Worm (Caenorhabditis elegans): ENCODE data around the gene R13D7.2.
A peak's percentile ranks its signal among the peaks of the same experiment; 100 is the strongest.

Gene R13D7.2

ce11 chrV:7413107-7413774, 3.5 kb downstream of the R13D7.2 start, which contains the start of gene F18E3.11:
F18E3.11 (plus strand) TSS chrV:7413482.
- peak in 1 of 3 experiments; percentile 23 for TF ChIP-seq elt-3 (tag; optimal IDR thresholded peaks at IDR 0.05)
- peak; percentile 71 for TF ChIP-seq skn-1 (tag; optimal IDR thresholded peaks at IDR 0.05)
- TF ChIP-seq nhr-25 (tag; optimal IDR thresholded peaks at IDR 0.05): peak; percentile 71
- TF ChIP-seq daf-12 (tag; optimal IDR thresholded peaks at IDR 0.05): no peak
- TF ChIP-seq nhr-43 (tag; optimal IDR thresholded peaks at IDR 0.05; ENCODE audit: poor library complexity, severe bottlenecking): peak; percentile 84
- TF ChIP-seq nhr-23 (tag; optimal IDR thresholded peaks at IDR 0.05): peak; percentile 71
- TF ChIP-seq ama-1 (optimal IDR thresholded peaks at IDR 0.05): peak; percentile 84
- TF ChIP-seq R02D3.7 (tag; optimal IDR thresholded peaks at IDR 0.05): no peak

- TF ChIP-seq skn-1 (tag; optimal IDR thresholded peaks at IDR 0.05) (no peak), nhr-25 (tag; optimal IDR thresholded peaks at IDR 0.05) (no peak), egl-5 (tag; optimal IDR thresholded peaks at IDR 0.05) (no peak), unc-39 (tag; optimal IDR thresholded peaks at IDR 0.05) (no peak), fos-1 (tag; optimal IDR thresholded peaks at IDR 0.05) (no peak), ama-1 (optimal IDR thresholded peaks at IDR 0.05) (peak; percentile 83)
Observed at ce11 chrV:7414909-7415308, 5.2 kb downstream of the R13D7.2 start, which contains the start of gene F18E3.12. F18E3.12 (plus strand) TSS chrV:7414985.

DNA sequence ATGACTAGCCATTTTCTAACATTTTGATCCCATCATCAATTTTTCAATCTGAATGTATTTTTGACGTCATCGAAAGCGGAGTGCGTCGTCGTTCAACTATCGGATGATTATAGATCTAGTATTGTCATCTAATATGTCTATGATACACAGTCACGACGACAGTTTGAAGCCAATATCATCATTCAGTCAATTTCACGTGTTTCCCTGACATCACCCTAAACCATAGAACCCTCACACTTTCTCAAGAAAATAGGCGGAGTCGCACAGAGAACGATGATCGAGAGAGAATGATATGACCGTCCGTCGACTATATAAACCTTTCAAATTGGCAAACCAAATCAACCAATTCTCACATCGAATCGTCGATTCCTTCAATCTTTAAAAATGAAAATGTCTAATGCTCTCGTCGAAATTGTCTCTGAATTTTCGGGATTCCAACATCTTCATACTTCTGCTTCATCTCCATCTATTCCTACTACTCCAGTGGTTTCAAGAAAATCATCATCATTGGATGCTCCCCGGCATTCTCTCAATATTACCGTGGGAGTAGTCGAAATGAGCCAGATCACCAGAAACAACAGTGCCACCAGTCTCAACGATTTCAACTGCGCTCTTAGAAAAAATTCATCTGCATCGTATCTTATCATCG, 6.2 kb downstream of the R13D7.2 start, which contains the start of gene F18E3.13:
Gene F18E3.13, plus strand, starts transcription at position 385 of the 649 bp plus-strand sequence.
- TF ChIP-seq fos-1 (tag; optimal IDR thresholded peaks at IDR 0.05): no peak
- TF ChIP-seq ztf-11 (tag; optimal IDR thresholded peaks at IDR 0.05): no peak
- TF ChIP-seq ceh-9 (tag; optimal IDR thresholded peaks at IDR 0.05): no peak
- no peak for TF ChIP-seq nhr-12 (tag; optimal IDR thresholded peaks at IDR 0.05)
- no peak for TF ChIP-seq mdl-1 (tag; optimal IDR thresholded peaks at IDR 0.05)
- peak; percentile 22 for TF ChIP-seq egl-27 (tag; optimal IDR thresholded peaks at IDR 0.05)
- no peak for TF ChIP-seq ztf-4 (tag; optimal IDR thresholded peaks at IDR 0.05)
- no peak for TF ChIP-seq daf-12 (tag; optimal IDR thresholded peaks at IDR 0.05)
- no peak for TF ChIP-seq unc-39 (tag; optimal IDR thresholded peaks at IDR 0.05)
- no peak for TF ChIP-seq elt-1 (tag; optimal IDR thresholded peaks at IDR 0.05)
- TF ChIP-seq nfya-1 (tag; optimal IDR thresholded peaks at IDR 0.05; ENCODE audit: insufficient read depth): no peak
- no peak for TF ChIP-seq snpc-4 (tag; optimal IDR thresholded peaks at IDR 0.05)
- no peak for TF ChIP-seq eor-1 (tag; optimal IDR thresholded peaks at IDR 0.05)
- no peak for TF ChIP-seq zag-1 (tag; optimal IDR thresholded peaks at IDR 0.05)
- no peak for TF ChIP-seq ceh-82 (tag; optimal IDR thresholded peaks at IDR 0.05)
- peak; percentile 93 for TF ChIP-seq ama-1 (optimal IDR thresholded peaks at IDR 0.05)
- TF ChIP-seq pqm-1 (tag; optimal IDR thresholded peaks at IDR 0.05): no peak
- no peak for TF ChIP-seq nhr-77 (tag; optimal IDR thresholded peaks at IDR 0.05)
- TF ChIP-seq tbx-2 (tag; optimal IDR thresholded peaks at IDR 0.05): peak; percentile 34
- TF ChIP-seq lin-15B (tag; optimal IDR thresholded peaks at IDR 0.05): no peak
- TF ChIP-seq skn-1 (tag; optimal IDR thresholded peaks at IDR 0.05): no peak
- TF ChIP-seq unc-62 (GFP tag; optimal IDR thresholded peaks at IDR 0.05): no peak
- TF ChIP-seq mml-1 (tag; optimal IDR thresholded peaks at IDR 0.05): no peak
- TF ChIP-seq elt-2 (tag; optimal IDR thresholded peaks at IDR 0.05): no peak
- peak; percentile 85 for TF ChIP-seq nhr-23 (tag; optimal IDR thresholded peaks at IDR 0.05)
- peak; percentile 37 for TF ChIP-seq jun-1 (tag; optimal IDR thresholded peaks at IDR 0.05)
- no peak for TF ChIP-seq hmg-11 (tag; optimal IDR thresholded peaks at IDR 0.05)
- TF ChIP-seq lsy-12 (tag; optimal IDR thresholded peaks at IDR 0.05): peak; percentile 7
- no peak for TF ChIP-seq nhr-28 (tag; optimal IDR thresholded peaks at IDR 0.05)
- TF ChIP-seq sea-2 (GFP tag; optimal IDR thresholded peaks at IDR 0.05): no peak
- TF ChIP-seq nhr-76 (tag; optimal IDR thresholded peaks at IDR 0.05): no peak
- no peak for TF ChIP-seq nhr-11 (tag; optimal IDR thresholded peaks at IDR 0.05)
- TF ChIP-seq elt-3 (tag; optimal IDR thresholded peaks at IDR 0.05): peak; percentile 33 to 44 (median 38)
- no peak for TF ChIP-seq egl-5 (tag; optimal IDR thresholded peaks at IDR 0.05)
- no peak for TF ChIP-seq nhr-67 (tag; optimal IDR thresholded peaks at IDR 0.05)
- TF ChIP-seq lin-39 (tag; optimal IDR thresholded peaks at IDR 0.05): no peak
- TF ChIP-seq R02D3.7 (tag; optimal IDR thresholded peaks at IDR 0.05): no peak
- no peak for TF ChIP-seq aly-2 (tag; optimal IDR thresholded peaks at IDR 0.05)
- TF ChIP-seq nhr-237 (tag; optimal IDR thresholded peaks at IDR 0.05): no peak
- TF ChIP-seq fkh-2 (tag; optimal IDR thresholded peaks at IDR 0.05): no peak
- no peak for TF ChIP-seq ceh-16 (tag; optimal IDR thresholded peaks at IDR 0.05)
- TF ChIP-seq ceh-28 (tag; optimal IDR thresholded peaks at IDR 0.05): no peak
- TF ChIP-seq nhr-43 (tag; optimal IDR thresholded peaks at IDR 0.05; ENCODE audit: poor library complexity, severe bottlenecking): peak; percentile 93
- no peak for TF ChIP-seq fkh-10 (GFP tag; optimal IDR thresholded peaks at IDR 0.05)
- TF ChIP-seq pha-4 (tag; optimal IDR thresholded peaks at IDR 0.05): no peak
- no peak for TF ChIP-seq ZK546.5 (tag; optimal IDR thresholded peaks at IDR 0.05)
